Worm (Caenorhabditis elegans) whole organism, L3 larva: ENCODE data around the gene K06H7.7.

ENCODE experiments used
- R02D3.7 ChIP-seq: fragments of 150-350 bp; optimal IDR thresholded peaks from 2 replicates; lab custom pipeline; 2014; ENCODE audit warnings: missing biosample characterization, missing genetic modification characterization
- ZK546.5 ChIP-seq: sonication (generic microtip); optimal IDR thresholded peaks from 2 replicates; lab custom pipeline; 2017; ENCODE audit warnings: missing biosample characterization, missing genetic modification characterization
- aly-2 ChIP-seq: fragments of 150-350 bp; optimal IDR thresholded peaks from 2 replicates; lab custom pipeline; 2014; ENCODE audit warnings: missing biosample characterization, missing genetic modification characterization
- ama-1 ChIP-seq: fragments of 150-350 bp; optimal IDR thresholded peaks from 2 replicates; lab custom pipeline; 2018
- ceh-16 ChIP-seq: sonication (generic microtip); optimal IDR thresholded peaks from 2 replicates; lab custom pipeline; 2017; ENCODE audit warnings: missing biosample characterization, missing genetic modification characterization
- ceh-28 ChIP-seq: fragments of 150-350 bp; optimal IDR thresholded peaks from 2 replicates; lab custom pipeline; 2014; ENCODE audit warnings: missing biosample characterization, missing genetic modification reagents, missing genetic modification characterization
- ceh-82 ChIP-seq: fragments of 150-350 bp; optimal IDR thresholded peaks from 2 replicates; lab custom pipeline; 2014; ENCODE audit warnings: missing biosample characterization, missing genetic modification characterization
- ceh-9 ChIP-seq: sonication (generic microtip); optimal IDR thresholded peaks from 2 replicates; lab custom pipeline; 2018; ENCODE audit warnings: missing biosample characterization, missing genetic modification characterization
- daf-12 ChIP-seq: fragments of 150-350 bp; optimal IDR thresholded peaks from 2 replicates; lab custom pipeline; 2014; ENCODE audit warnings: missing biosample characterization, missing genetic modification reagents, missing genetic modification characterization
- egl-27 ChIP-seq: sonication (generic microtip); optimal IDR thresholded peaks from 4 replicates; lab custom pipeline; 2017; ENCODE audit warnings: missing biosample characterization, missing genetic modification reagents, missing genetic modification characterization
- egl-5 ChIP-seq: fragments of 150-350 bp; optimal IDR thresholded peaks from 2 replicates; lab custom pipeline; 2017; ENCODE audit warnings: missing biosample characterization, missing genetic modification reagents, missing genetic modification characterization, inconsistent platforms
- elt-1 ChIP-seq: fragments of 150-350 bp; optimal IDR thresholded peaks from 2 replicates; lab custom pipeline; 2014; ENCODE audit warnings: missing biosample characterization, missing genetic modification characterization
- elt-2 ChIP-seq: sonication (generic microtip); optimal IDR thresholded peaks from 2 replicates; lab custom pipeline; 2016; ENCODE audit warnings: missing genetic modification reagents, mild to moderate bottlenecking, missing genetic modification characterization, missing compliant biosample characterization
- elt-3 ChIP-seq, 3 experiments: fragments of 150-350 bp in 1 of 3; sonication (generic microtip) in 2 of 3; optimal IDR thresholded peaks; 2 replicates in 2 of 3; 4 replicates in 1 of 3; lab custom pipeline; 2014 to 2017; ENCODE audit warnings: missing biosample characterization in 3 of 3, missing genetic modification characterization in 3 of 3
- eor-1 ChIP-seq, 2 experiments: fragments of 150-350 bp; optimal IDR thresholded peaks; 2 replicates each; lab custom pipeline; 2014 to 2018; ENCODE audit warnings: missing biosample characterization in 2 of 2, missing genetic modification characterization in 2 of 2
- fkh-10 ChIP-seq: sonication (generic microtip); optimal IDR thresholded peaks from 2 replicates; lab custom pipeline; 2017; ENCODE audit warnings: missing biosample characterization, missing genetic modification reagents, missing genetic modification characterization
- fkh-2 ChIP-seq: fragments of 150-350 bp; optimal IDR thresholded peaks from 2 replicates; lab custom pipeline; 2014; ENCODE audit warnings: missing biosample characterization, missing genetic modification reagents, missing genetic modification characterization
- fos-1 ChIP-seq: fragments of 150-350 bp; optimal IDR thresholded peaks from 2 replicates; lab custom pipeline; 2014; ENCODE audit warnings: missing biosample characterization, missing genetic modification characterization
- hmg-11 ChIP-seq: sonication (generic microtip); optimal IDR thresholded peaks from 2 replicates; lab custom pipeline; 2016; ENCODE audit warnings: missing genetic modification characterization, missing compliant biosample characterization
- jun-1 ChIP-seq: fragments of 150-350 bp; optimal IDR thresholded peaks from 2 replicates; lab custom pipeline; 2014; ENCODE audit warnings: missing biosample characterization, missing genetic modification reagents, missing genetic modification characterization
- lin-15B ChIP-seq: fragments of 150-350 bp; optimal IDR thresholded peaks from 2 replicates; lab custom pipeline; 2014; ENCODE audit warnings: missing biosample characterization, missing genetic modification characterization
- lin-39 ChIP-seq: fragments of 150-350 bp; optimal IDR thresholded peaks from 2 replicates; lab custom pipeline; 2018; ENCODE audit warnings: missing biosample characterization, missing genetic modification reagents, missing genetic modification characterization
- lsy-12 ChIP-seq: sonication (generic microtip); optimal IDR thresholded peaks from 2 replicates; lab custom pipeline; 2016; ENCODE audit warnings: mild to moderate bottlenecking, missing genetic modification characterization, missing compliant biosample characterization
- mdl-1 ChIP-seq: fragments of 150-350 bp; optimal IDR thresholded peaks from 2 replicates; lab custom pipeline; 2014; ENCODE audit warnings: missing biosample characterization, missing genetic modification characterization
- mml-1 ChIP-seq: fragments of 150-350 bp; sonication (generic microtip); optimal IDR thresholded peaks from 3 replicates; lab custom pipeline; 2014; ENCODE audit warnings: missing biosample characterization, missing genetic modification characterization
- nfya-1 ChIP-seq: sonication (generic microtip); optimal IDR thresholded peaks from 2 replicates; lab custom pipeline; 2017; ENCODE audit warnings: missing genetic modification characterization, mild to moderate bottlenecking, missing compliant biosample characterization, antibody characterized with exemption, moderate library complexity; ENCODE audit not compliant: insufficient read depth
- nhr-11 ChIP-seq: fragments of 150-350 bp; optimal IDR thresholded peaks from 2 replicates; lab custom pipeline; 2014; ENCODE audit warnings: missing biosample characterization, missing genetic modification characterization
- nhr-12 ChIP-seq: fragments of 150-350 bp; optimal IDR thresholded peaks from 2 replicates; lab custom pipeline; 2014; ENCODE audit warnings: missing biosample characterization, missing genetic modification characterization
- nhr-23 ChIP-seq: fragments of 150-350 bp; optimal IDR thresholded peaks from 2 replicates; lab custom pipeline; 2014; ENCODE audit warnings: missing biosample characterization, missing genetic modification reagents, missing genetic modification characterization
- nhr-237 ChIP-seq: fragments of 150-350 bp; optimal IDR thresholded peaks from 2 replicates; lab custom pipeline; 2014; ENCODE audit warnings: missing biosample characterization, missing genetic modification characterization
- nhr-25 ChIP-seq: sonication (generic microtip); optimal IDR thresholded peaks from 2 replicates; lab custom pipeline; 2017; ENCODE audit warnings: missing biosample characterization, missing genetic modification characterization
- nhr-28 ChIP-seq: fragments of 150-350 bp; optimal IDR thresholded peaks from 2 replicates; lab custom pipeline; 2014; ENCODE audit warnings: missing biosample characterization, missing genetic modification characterization
- nhr-43 ChIP-seq: sonication (generic microtip); optimal IDR thresholded peaks from 2 replicates; lab custom pipeline; 2016; ENCODE audit warnings: mild to moderate bottlenecking, missing genetic modification characterization, missing compliant biosample characterization; ENCODE audit not compliant: poor library complexity, severe bottlenecking
- nhr-67 ChIP-seq: fragments of 150-350 bp; optimal IDR thresholded peaks from 2 replicates; lab custom pipeline; 2014; ENCODE audit warnings: missing biosample characterization, missing genetic modification characterization
- nhr-76 ChIP-seq: fragments of 150-350 bp; sonication (generic microtip); optimal IDR thresholded peaks from 5 replicates; lab custom pipeline; 2014; ENCODE audit warnings: missing biosample characterization, missing genetic modification characterization
- nhr-77 ChIP-seq: fragments of 150-350 bp; optimal IDR thresholded peaks from 2 replicates; lab custom pipeline; 2014; ENCODE audit warnings: missing biosample characterization, missing genetic modification characterization
- pha-4 ChIP-seq: fragments of 150-350 bp; optimal IDR thresholded peaks from 2 replicates; lab custom pipeline; 2014; ENCODE audit warnings: missing biosample characterization, missing genetic modification reagents, missing genetic modification characterization
- pqm-1 ChIP-seq: fragments of 150-350 bp; optimal IDR thresholded peaks from 2 replicates; lab custom pipeline; 2017; ENCODE audit warnings: missing biosample characterization, missing genetic modification characterization, inconsistent platforms
- sea-2 ChIP-seq: fragments of 150-350 bp; sonication (generic microtip); optimal IDR thresholded peaks from 4 replicates; lab custom pipeline; 2014; ENCODE audit warnings: missing biosample characterization, missing genetic modification reagents, missing genetic modification characterization
- skn-1 ChIP-seq: fragments of 150-350 bp; optimal IDR thresholded peaks from 2 replicates; lab custom pipeline; 2014; ENCODE audit warnings: missing biosample characterization, missing genetic modification characterization
- snpc-4 ChIP-seq: fragments of 150-350 bp; optimal IDR thresholded peaks from 2 replicates; lab custom pipeline; 2014; ENCODE audit warnings: missing biosample characterization, missing genetic modification characterization
- tbx-2 ChIP-seq: sonication (generic microtip); optimal IDR thresholded peaks from 2 replicates; lab custom pipeline; 2016; ENCODE audit warnings: mild to moderate bottlenecking, missing genetic modification characterization, missing compliant biosample characterization
- unc-39 ChIP-seq: sonication (generic microtip); optimal IDR thresholded peaks from 4 replicates; lab custom pipeline; 2017; ENCODE audit warnings: missing biosample characterization, missing genetic modification characterization
- unc-62 ChIP-seq: fragments of 150-350 bp; sonication (generic microtip); optimal IDR thresholded peaks from 4 replicates; lab custom pipeline; 2014; ENCODE audit warnings: missing biosample characterization, missing genetic modification reagents, missing genetic modification characterization
- zag-1 ChIP-seq: fragments of 150-350 bp; optimal IDR thresholded peaks from 2 replicates; lab custom pipeline; 2014; ENCODE audit warnings: missing biosample characterization, missing genetic modification characterization
- ztf-11 ChIP-seq: fragments of 150-350 bp; optimal IDR thresholded peaks from 2 replicates; lab custom pipeline; 2014; ENCODE audit warnings: missing biosample characterization, missing genetic modification characterization
- ztf-4 ChIP-seq: fragments of 150-350 bp; optimal IDR thresholded peaks from 2 replicates; lab custom pipeline; 2014; ENCODE audit warnings: missing biosample characterization, missing genetic modification characterization

K06H7.7 gene

DNA sequence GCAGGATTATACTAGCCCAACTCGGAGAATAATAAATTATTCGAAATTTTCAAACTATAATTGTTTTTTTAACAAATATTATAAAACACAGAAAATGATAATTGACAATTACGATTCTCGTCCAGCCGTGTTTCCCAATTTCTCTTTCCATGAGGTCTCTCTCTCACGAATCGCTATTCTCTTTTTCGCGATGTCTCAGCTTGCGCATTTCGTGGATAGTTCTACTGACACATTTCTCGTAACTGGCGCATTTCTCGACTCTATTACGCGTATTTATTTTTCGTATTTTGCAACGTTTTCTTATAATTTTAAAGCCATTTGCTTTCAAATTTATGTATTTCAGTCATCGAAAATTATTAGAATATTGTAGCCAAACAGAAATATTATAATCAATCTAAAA, 41.5 kb downstream of the K06H7.7 start:
- TF ChIP-seq daf-12 (tag; lab: Kevin White, UChicago) = peak; percentile 21
- peak; percentile 98 for TF ChIP-seq lsy-12 (tag; lab: Kevin White, UChicago)
- TF ChIP-seq skn-1 = peak; percentile 92
- TF ChIP-seq aly-2 (tag; lab: Kevin White, UChicago) = no peak
- TF ChIP-seq ztf-4 = peak; percentile 81
- TF ChIP-seq nfya-1 (tag; lab: Kevin White, UChicago) = peak; percentile 96
- peak; percentile 98 for TF ChIP-seq lin-39
- TF ChIP-seq R02D3.7 (tag; lab: Kevin White, UChicago) = peak; percentile 95
- TF ChIP-seq zag-1 = peak; percentile 49
- peak in 1 of 3 experiments; percentile 98 for TF ChIP-seq elt-3 (tag; optimal IDR thresholded peaks at IDR 0.05; lab: Kevin White, UChicago)
- TF ChIP-seq ZK546.5 (tag; lab: Kevin White, UChicago) = peak; percentile 66
- peak; percentile 95 for TF ChIP-seq snpc-4 (tag; lab: Kevin White, UChicago)
- TF ChIP-seq pha-4 = peak; percentile 100
- TF ChIP-seq unc-62 (GFP tag; lab: Kevin White, UChicago) = peak; percentile 96
- TF ChIP-seq ama-1 (lab: Kevin White, UChicago) = peak; percentile 53
- peak; percentile 89 for TF ChIP-seq nhr-77
- TF ChIP-seq nhr-12 = no peak
- TF ChIP-seq fos-1 = peak; percentile 93
- peak; percentile 79 for TF ChIP-seq nhr-76 (tag; lab: Kevin White, UChicago)
- TF ChIP-seq mml-1 (tag; lab: Kevin White, UChicago) = no peak
- peak in 1 of 2 experiments; percentile 14 for TF ChIP-seq eor-1 (tag; optimal IDR thresholded peaks at IDR 0.05; lab: Kevin White, UChicago)
- peak; percentile 97 for TF ChIP-seq jun-1 (tag; lab: Kevin White, UChicago)
- TF ChIP-seq elt-1 (tag; lab: Kevin White, UChicago) = peak; percentile 82
- TF ChIP-seq elt-2 (tag; lab: Kevin White, UChicago) = peak; percentile 93
- peak; percentile 82 for TF ChIP-seq egl-5 (tag; lab: Kevin White, UChicago)
- TF ChIP-seq ceh-82 (tag; lab: Kevin White, UChicago) = peak; percentile 92
- peak; percentile 97 for TF ChIP-seq nhr-23 (tag; lab: Kevin White, UChicago)
- peak; percentile 87 for TF ChIP-seq tbx-2 (tag; lab: Kevin White, UChicago)
- peak; percentile 96 for TF ChIP-seq pqm-1 (tag; lab: Kevin White, UChicago)
- peak; percentile 96 for TF ChIP-seq egl-27 (tag; lab: Kevin White, UChicago)
- TF ChIP-seq mdl-1 (tag; lab: Kevin White, UChicago) = peak; percentile 72
- peak; percentile 96 for TF ChIP-seq hmg-11 (tag; lab: Kevin White, UChicago)
- TF ChIP-seq ztf-11 = peak; percentile 57
- TF ChIP-seq nhr-25 (tag; lab: Kevin White, UChicago) = peak; percentile 96
- peak; percentile 44 for TF ChIP-seq nhr-67 (tag; lab: Kevin White, UChicago)
- peak; percentile 97 for TF ChIP-seq nhr-43 (tag; lab: Kevin White, UChicago)
- no peak for TF ChIP-seq sea-2 (GFP tag; lab: Kevin White, UChicago)
- no peak for TF ChIP-seq nhr-237 (tag; lab: Kevin White, UChicago)
- no peak for TF ChIP-seq unc-39 (tag; lab: Kevin White, UChicago)
- peak; percentile 93 for TF ChIP-seq ceh-28
- TF ChIP-seq lin-15B (tag; lab: Kevin White, UChicago) = peak; percentile 99
- TF ChIP-seq ceh-9 (tag; lab: Kevin White, UChicago) = no peak
- peak; percentile 69 for TF ChIP-seq ceh-16 (tag; lab: Kevin White, UChicago)
- TF ChIP-seq fkh-2 (tag; lab: Kevin White, UChicago) = no peak
- TF ChIP-seq nhr-11 = peak; percentile 97
- peak; percentile 96 for TF ChIP-seq fkh-10 (GFP tag; lab: Kevin White, UChicago)
- TF ChIP-seq nhr-28 (tag; lab: Kevin White, UChicago) = no peak
